Fruit fly (Drosophila melanogaster): ENCODE measurements around the gene CG6462.
A peak's percentile ranks its signal among the peaks of the same experiment; 100 is the strongest.

CG6462 gene

dm6 chr3L:6071454-6072189, 34.7 kb downstream of the CG6462 start, which contains the start of gene CG6602 (continued):
- TF ChIP-seq ham (GFP tag; IDR thresholded peaks at IDR 0.05) (peak; percentile 5; the same call in 1 of the 2 replicates), Atf6 (GFP tag; IDR thresholded peaks at IDR 0.05) (peak; percentile 17; the same call in 1 of the 2 replicates), ab (GFP tag; optimal IDR thresholded peaks at IDR 0.05) (no peak), gcm2 (GFP tag; optimal IDR thresholded peaks at IDR 0.05) (no peak), E2f2 (GFP tag; IDR thresholded peaks at IDR 0.05) (peak; percentile 47), fru (optimal IDR thresholded peaks at IDR 0.05) (no peak), knrl (GFP tag; IDR thresholded peaks at IDR 0.05; ENCODE audit: partially characterized antibody) (no peak), CG12236 (GFP tag; optimal IDR thresholded peaks at IDR 0.05) (no peak), B-H1 (GFP tag; IDR thresholded peaks at IDR 0.05) (peak; percentile 65), Dbx (GFP tag; IDR thresholded peaks at IDR 0.05) (peak; percentile 78), CG7928 (GFP tag; optimal IDR thresholded peaks at IDR 0.05) (peak; percentile 54), chn (GFP tag; optimal IDR thresholded peaks at IDR 0.05) (peak; percentile 33), CG34224 (GFP tag; IDR thresholded peaks at IDR 0.05; ENCODE audit: partially characterized antibody) (no peak), Dfd (GFP tag; optimal IDR thresholded peaks at IDR 0.05) (no peak), Sry-β (GFP tag; optimal IDR thresholded peaks at IDR 0.05) (peak; percentile 35), CG8359 (GFP tag; optimal IDR thresholded peaks at IDR 0.05; ENCODE audit: borderline replicate concordance) (peak; percentile 51), fu2 (GFP tag; optimal IDR thresholded peaks at IDR 0.05) (peak; percentile 30), CG4820 (GFP tag; optimal IDR thresholded peaks at IDR 0.05) (peak; percentile 60), Dip3 (GFP tag; optimal IDR thresholded peaks at IDR 0.05) (peak; percentile 50), CG34422 (GFP tag; IDR thresholded peaks at IDR 0.05) (peak; percentile 81), CG17385 (GFP tag; optimal IDR thresholded peaks at IDR 0.05) (peak; percentile 60), MTF-1 (GFP tag; optimal IDR thresholded peaks at IDR 0.05; ENCODE audit: borderline replicate concordance) (peak; percentile 86), NfI (GFP tag; optimal IDR thresholded peaks at IDR 0.05) (peak; percentile 90), emc (GFP tag; optimal IDR thresholded peaks at IDR 0.05) (peak; percentile 62), crol (GFP tag; IDR thresholded peaks at IDR 0.05) (no peak), Rx (GFP tag; IDR thresholded peaks at IDR 0.05) (peak; percentile 73), chinmo (GFP tag; IDR thresholded peaks at IDR 0.05; ENCODE audit: partially characterized antibody) (no peak), wek (GFP tag; optimal IDR thresholded peaks at IDR 0.05) (peak; percentile 6), nom (GFP tag; optimal IDR thresholded peaks at IDR 0.05) (no peak), maf-S (GFP tag; optimal IDR thresholded peaks at IDR 0.05) (peak; percentile 21), slp2 (GFP tag; optimal IDR thresholded peaks at IDR 0.05) (peak; percentile 53), eyg (GFP tag; optimal IDR thresholded peaks at IDR 0.05) (peak; percentile 45), CG7963 (GFP tag; IDR thresholded peaks at IDR 0.05; ENCODE audit: partially characterized antibody) (no peak), CG3847 (GFP tag; IDR thresholded peaks at IDR 0.05) (peak; percentile 72), Antp (GFP tag; optimal IDR thresholded peaks at IDR 0.05) (peak; percentile 10), pzg (GFP tag; optimal IDR thresholded peaks at IDR 0.05) (peak; percentile 10), sqz (GFP tag; optimal IDR thresholded peaks at IDR 0.05) (no peak), CG2712 (tag; optimal IDR thresholded peaks at IDR 0.05) (no peak), Hr51 (GFP tag; optimal IDR thresholded peaks at IDR 0.05) (peak; percentile 12 to 18), CG11696 (GFP tag; IDR thresholded peaks at IDR 0.05) (0 out of 2 replicates have a peak, but pooled peaks have one; percentile 49), da (GFP tag; optimal IDR thresholded peaks at IDR 0.05) (no peak), hbn (GFP tag; IDR thresholded peaks at IDR 0.05; ENCODE audit: partially characterized antibody) (no peak), CG17612 (GFP tag; IDR thresholded peaks at IDR 0.05) (peak; percentile 7; the same call in 1 of the 2 replicates), sr (GFP tag; IDR thresholded peaks at IDR 0.05) (peak; percentile 77), zen2 (GFP tag; IDR thresholded peaks at IDR 0.05; ENCODE audit: partially characterized antibody) (no peak), ranshi (GFP tag; IDR thresholded peaks at IDR 0.05) (peak; percentile 83), Spps (tag; optimal IDR thresholded peaks at IDR 0.05) (no peak), gsb-n (tag; optimal IDR thresholded peaks at IDR 0.05) (peak; percentile 38), p53 (GFP tag; optimal IDR thresholded peaks at IDR 0.05) (peak; percentile 34), CG16863 (GFP tag; optimal IDR thresholded peaks at IDR 0.05) (no peak)
